Worm (Caenorhabditis elegans) whole organism, mixed stage, embryonic: ENCODE measurements around the gene F25E5.2.

Experiments
- ceh-39 ChIP-seq: fragments of 150-350 bp; optimal IDR thresholded peaks from 2 replicates; lab custom pipeline; 2014; ENCODE audit warnings: missing biosample characterization, missing genetic modification characterization
- cnd-1 ChIP-seq: fragments of 200-800 bp; sonication (Bioruptor generic); optimal IDR thresholded peaks from 2 replicates; lab custom pipeline; 2018; ENCODE audit warnings: mild to moderate bottlenecking, missing genetic modification characterization, missing compliant biosample characterization
- lsy-2 ChIP-seq: fragments of 150-350 bp; optimal IDR thresholded peaks from 2 replicates; lab custom pipeline; 2014; ENCODE audit warnings: missing biosample characterization, missing genetic modification characterization
- nhr-12 ChIP-seq: fragments of 150-350 bp; optimal IDR thresholded peaks from 2 replicates; lab custom pipeline; 2014; ENCODE audit warnings: missing biosample characterization, missing genetic modification characterization
- pha-4 ChIP-seq: fragments of 150-350 bp; optimal IDR thresholded peaks from 2 replicates; lab custom pipeline; 2018; ENCODE audit warnings: missing biosample characterization, missing genetic modification reagents, missing genetic modification characterization
- snpc-4 ChIP-seq: fragments of 150-350 bp; optimal IDR thresholded peaks from 2 replicates; lab custom pipeline; 2014; ENCODE audit warnings: missing biosample characterization, missing genetic modification characterization
- sptf-1 ChIP-seq: sonication (generic microtip); optimal IDR thresholded peaks from 2 replicates; lab custom pipeline; 2017; ENCODE audit warnings: mild to moderate bottlenecking, missing genetic modification characterization, moderate library complexity, missing compliant biosample characterization
- tbx-8 ChIP-seq: fragments of 200-800 bp; sonication (Bioruptor generic); optimal IDR thresholded peaks from 2 replicates; lab custom pipeline; 2018; ENCODE audit warnings: mild to moderate bottlenecking, missing genetic modification characterization, moderate library complexity, missing compliant biosample characterization
- unc-120 ChIP-seq: sonication (generic microtip); optimal IDR thresholded peaks from 2 replicates; lab custom pipeline; 2017; ENCODE audit warnings: missing genetic modification characterization, missing compliant biosample characterization; ENCODE audit not compliant: poor library complexity, severe bottlenecking

F25E5.2 gene

DNA sequence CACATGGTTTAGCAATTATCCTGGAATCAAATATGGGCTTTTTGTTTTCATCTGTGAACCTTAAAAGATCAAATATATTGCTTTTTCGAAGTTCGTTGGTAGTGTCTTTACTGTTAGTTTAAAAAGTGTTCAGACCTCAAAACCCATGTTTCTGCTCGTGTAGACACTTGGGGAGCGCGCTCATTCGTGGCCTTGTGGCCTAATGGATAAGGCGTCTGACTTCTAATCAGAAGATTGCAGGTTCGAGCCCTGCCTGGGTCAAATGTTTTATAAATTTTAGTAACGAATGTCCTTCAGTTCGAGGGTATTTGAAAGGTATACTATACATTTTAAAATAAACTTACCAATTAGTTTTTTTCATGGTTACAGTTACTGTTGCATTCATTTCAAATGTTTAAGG lies 51.1 kb downstream of the F25E5.2 start:
- no peak for TF ChIP-seq pha-4 (tag; lab: Kevin White, UChicago)
- TF ChIP-seq tbx-8 (GFP tag; lab: Kevin White, UChicago): no peak
- no peak for TF ChIP-seq unc-120 (tag; lab: Kevin White, UChicago)
- TF ChIP-seq snpc-4: no peak
- no peak for TF ChIP-seq sptf-1 (tag; lab: Kevin White, UChicago)
- no peak for TF ChIP-seq ceh-39 (tag; lab: Kevin White, UChicago)
- no peak for TF ChIP-seq cnd-1 (tag; lab: Kevin White, UChicago)
- TF ChIP-seq lsy-2 (tag; lab: Kevin White, UChicago): no peak
- no peak for TF ChIP-seq nhr-12 (tag; lab: Kevin White, UChicago)
